Worm (Caenorhabditis elegans): ENCODE measurements around the gene F09E10.1.
A peak's percentile ranks its signal among the peaks of the same experiment; 100 is the strongest.

Gene F09E10.1

ce11 chrX:1458793-1459192, 43.8 kb upstream of the F09E10.1 start, which contains the start of gene D1005.2:
Gene D1005.2 (plus strand): TSS chrX:1459022.
- TF ChIP-seq sma-9 (GFP tag; optimal IDR thresholded peaks at IDR 0.05) (peak; percentile 69), sma-9 (tag; optimal IDR thresholded peaks at IDR 0.05) (no peak), sma-3 (GFP tag; optimal IDR thresholded peaks at IDR 0.05) (peak; percentile 24), mdl-1 (tag; optimal IDR thresholded peaks at IDR 0.05) (peak in 1 of 2 experiments; percentile 5), nhr-25 (tag; optimal IDR thresholded peaks at IDR 0.05) (peak; percentile 20), peb-1 (tag; optimal IDR thresholded peaks at IDR 0.05) (no peak), blmp-1 (tag; optimal IDR thresholded peaks at IDR 0.05; ENCODE audit: insufficient read depth) (peak; percentile 63)

- TF ChIP-seq gmeb-1 (tag; optimal IDR thresholded peaks at IDR 0.05) (no peak), R02D3.7 (tag; optimal IDR thresholded peaks at IDR 0.05) (no peak), nhr-6 (tag; optimal IDR thresholded peaks at IDR 0.05) (no peak), Y55F3AM.14 (GFP tag; optimal IDR thresholded peaks at IDR 0.05) (no peak), sma-9 (GFP tag; optimal IDR thresholded peaks at IDR 0.05) (no peak), sma-9 (tag; optimal IDR thresholded peaks at IDR 0.05) (no peak), ZK546.5 (tag; optimal IDR thresholded peaks at IDR 0.05) (no peak)
Measured at ce11 chrX:1459756-1460155, 42.8 kb upstream of the F09E10.1 start.

ce11 chrX:1464699-1465098, 37.9 kb upstream of the F09E10.1 start, which contains the start of gene D1005.6:
Gene D1005.6 (minus strand): TSS chrX:1464799.
- no peak for TF ChIP-seq C34F6.9 (tag; optimal IDR thresholded peaks at IDR 0.05)
- TF ChIP-seq lin-39 (tag; optimal IDR thresholded peaks at IDR 0.05): no peak
- no peak for TF ChIP-seq skn-1 (tag; optimal IDR thresholded peaks at IDR 0.05)
- no peak for TF ChIP-seq Y55F3AM.14 (GFP tag; optimal IDR thresholded peaks at IDR 0.05)
- no peak for TF ChIP-seq nhr-129 (tag; optimal IDR thresholded peaks at IDR 0.05)
- TF ChIP-seq nhr-11 (tag; optimal IDR thresholded peaks at IDR 0.05): no peak
- no peak for TF ChIP-seq nhr-237 (tag; optimal IDR thresholded peaks at IDR 0.05)
- no peak for TF ChIP-seq zag-1 (tag; optimal IDR thresholded peaks at IDR 0.05)
- TF ChIP-seq mab-5 (tag; optimal IDR thresholded peaks at IDR 0.05): no peak
- no peak for TF ChIP-seq unc-55 (GFP tag; optimal IDR thresholded peaks at IDR 0.05)
- TF ChIP-seq blmp-1 (tag; optimal IDR thresholded peaks at IDR 0.05; ENCODE audit: insufficient read depth): no peak

ce11 chrX:1468057-1468456, 34.5 kb upstream of the F09E10.1 start:
- TF ChIP-seq peb-1 (tag; optimal IDR thresholded peaks at IDR 0.05) (no peak), sma-3 (GFP tag; optimal IDR thresholded peaks at IDR 0.05) (no peak), ztf-1 (GFP tag; conservative IDR thresholded peaks at IDR 0.05) (no peak), nhr-6 (tag; optimal IDR thresholded peaks at IDR 0.05) (no peak), nhr-21 (tag; optimal IDR thresholded peaks at IDR 0.05) (no peak), skn-1 (tag; optimal IDR thresholded peaks at IDR 0.05) (no peak), dmd-4 (tag; optimal IDR thresholded peaks at IDR 0.05) (no peak), mab-5 (tag; optimal IDR thresholded peaks at IDR 0.05) (no peak), egl-27 (tag; optimal IDR thresholded peaks at IDR 0.05) (no peak), nhr-77 (tag; optimal IDR thresholded peaks at IDR 0.05) (no peak), unc-55 (GFP tag; optimal IDR thresholded peaks at IDR 0.05) (no peak), elt-3 (tag; optimal IDR thresholded peaks at IDR 0.05) (no peak), lin-13 (GFP tag; optimal IDR thresholded peaks at IDR 0.05) (no peak), ama-1 (optimal IDR thresholded peaks at IDR 0.05) (no peak), R02D3.7 (tag; optimal IDR thresholded peaks at IDR 0.05) (no peak), mdl-1 (tag; optimal IDR thresholded peaks at IDR 0.05) (no peak), C34F6.9 (tag; optimal IDR thresholded peaks at IDR 0.05) (no peak), sma-9 (GFP tag; optimal IDR thresholded peaks at IDR 0.05) (no peak), sma-9 (tag; optimal IDR thresholded peaks at IDR 0.05) (no peak), mbf-1 (tag; optimal IDR thresholded peaks at IDR 0.05) (no peak)

ce11 chrX:1471232-1471631, 31.4 kb upstream of the F09E10.1 start:
- TF ChIP-seq ZK546.5 (tag; optimal IDR thresholded peaks at IDR 0.05) (no peak), elt-1 (tag; optimal IDR thresholded peaks at IDR 0.05) (no peak), ztf-1 (GFP tag; conservative IDR thresholded peaks at IDR 0.05) (no peak), aly-2 (tag; optimal IDR thresholded peaks at IDR 0.05) (no peak), dmd-4 (tag; optimal IDR thresholded peaks at IDR 0.05) (no peak), snpc-4 (tag; optimal IDR thresholded peaks at IDR 0.05) (no peak), alr-1 (tag; optimal IDR thresholded peaks at IDR 0.05) (no peak), sma-9 (GFP tag; optimal IDR thresholded peaks at IDR 0.05) (no peak), sma-9 (tag; optimal IDR thresholded peaks at IDR 0.05) (no peak), mab-5 (tag; optimal IDR thresholded peaks at IDR 0.05) (no peak)
